Worm (Caenorhabditis elegans) whole organism, L3 larva: Measurements from ENCODE around the gene sru-4.

Experiments
- ama-1 ChIP-seq: fragments of 150-350 bp; optimal IDR thresholded peaks from 2 replicates; lab custom pipeline; 2018
- ceh-28 ChIP-seq: fragments of 150-350 bp; optimal IDR thresholded peaks from 2 replicates; lab custom pipeline; 2014; ENCODE audit warnings: missing biosample characterization, missing genetic modification reagents, missing genetic modification characterization
- ceh-9 ChIP-seq: sonication (generic microtip); optimal IDR thresholded peaks from 2 replicates; lab custom pipeline; 2018; ENCODE audit warnings: missing biosample characterization, missing genetic modification characterization
- egl-27 ChIP-seq: sonication (generic microtip); optimal IDR thresholded peaks from 4 replicates; lab custom pipeline; 2017; ENCODE audit warnings: missing biosample characterization, missing genetic modification reagents, missing genetic modification characterization
- egl-5 ChIP-seq: fragments of 150-350 bp; optimal IDR thresholded peaks from 2 replicates; lab custom pipeline; 2017; ENCODE audit warnings: missing biosample characterization, missing genetic modification reagents, missing genetic modification characterization, inconsistent platforms
- elt-2 ChIP-seq: sonication (generic microtip); optimal IDR thresholded peaks from 2 replicates; lab custom pipeline; 2016; ENCODE audit warnings: missing genetic modification reagents, mild to moderate bottlenecking, missing genetic modification characterization, missing compliant biosample characterization
- eor-1 ChIP-seq, 2 experiments: fragments of 150-350 bp; optimal IDR thresholded peaks; 2 replicates each; lab custom pipeline; 2014 to 2018; ENCODE audit warnings: missing biosample characterization in 2 of 2, missing genetic modification characterization in 2 of 2
- fos-1 ChIP-seq: fragments of 150-350 bp; optimal IDR thresholded peaks from 2 replicates; lab custom pipeline; 2014; ENCODE audit warnings: missing biosample characterization, missing genetic modification characterization
- hmg-11 ChIP-seq: sonication (generic microtip); optimal IDR thresholded peaks from 2 replicates; lab custom pipeline; 2016; ENCODE audit warnings: missing genetic modification characterization, missing compliant biosample characterization
- jun-1 ChIP-seq: fragments of 150-350 bp; optimal IDR thresholded peaks from 2 replicates; lab custom pipeline; 2014; ENCODE audit warnings: missing biosample characterization, missing genetic modification reagents, missing genetic modification characterization
- lin-15B ChIP-seq: fragments of 150-350 bp; optimal IDR thresholded peaks from 2 replicates; lab custom pipeline; 2014; ENCODE audit warnings: missing biosample characterization, missing genetic modification characterization
- lin-39 ChIP-seq: fragments of 150-350 bp; optimal IDR thresholded peaks from 2 replicates; lab custom pipeline; 2018; ENCODE audit warnings: missing biosample characterization, missing genetic modification reagents, missing genetic modification characterization
- lsy-12 ChIP-seq: sonication (generic microtip); optimal IDR thresholded peaks from 2 replicates; lab custom pipeline; 2016; ENCODE audit warnings: mild to moderate bottlenecking, missing genetic modification characterization, missing compliant biosample characterization
- mdl-1 ChIP-seq: fragments of 150-350 bp; optimal IDR thresholded peaks from 2 replicates; lab custom pipeline; 2014; ENCODE audit warnings: missing biosample characterization, missing genetic modification characterization
- nfya-1 ChIP-seq: sonication (generic microtip); optimal IDR thresholded peaks from 2 replicates; lab custom pipeline; 2017; ENCODE audit warnings: missing genetic modification characterization, mild to moderate bottlenecking, missing compliant biosample characterization, antibody characterized with exemption, moderate library complexity; ENCODE audit not compliant: insufficient read depth
- nhr-11 ChIP-seq: fragments of 150-350 bp; optimal IDR thresholded peaks from 2 replicates; lab custom pipeline; 2014; ENCODE audit warnings: missing biosample characterization, missing genetic modification characterization
- nhr-12 ChIP-seq: fragments of 150-350 bp; optimal IDR thresholded peaks from 2 replicates; lab custom pipeline; 2014; ENCODE audit warnings: missing biosample characterization, missing genetic modification characterization
- nhr-23 ChIP-seq: fragments of 150-350 bp; optimal IDR thresholded peaks from 2 replicates; lab custom pipeline; 2014; ENCODE audit warnings: missing biosample characterization, missing genetic modification reagents, missing genetic modification characterization
- nhr-25 ChIP-seq: sonication (generic microtip); optimal IDR thresholded peaks from 2 replicates; lab custom pipeline; 2017; ENCODE audit warnings: missing biosample characterization, missing genetic modification characterization
- nhr-43 ChIP-seq: sonication (generic microtip); optimal IDR thresholded peaks from 2 replicates; lab custom pipeline; 2016; ENCODE audit warnings: mild to moderate bottlenecking, missing genetic modification characterization, missing compliant biosample characterization; ENCODE audit not compliant: poor library complexity, severe bottlenecking
- nhr-67 ChIP-seq: fragments of 150-350 bp; optimal IDR thresholded peaks from 2 replicates; lab custom pipeline; 2014; ENCODE audit warnings: missing biosample characterization, missing genetic modification characterization
- nhr-76 ChIP-seq: fragments of 150-350 bp; sonication (generic microtip); optimal IDR thresholded peaks from 5 replicates; lab custom pipeline; 2014; ENCODE audit warnings: missing biosample characterization, missing genetic modification characterization
- pha-4 ChIP-seq: fragments of 150-350 bp; optimal IDR thresholded peaks from 2 replicates; lab custom pipeline; 2014; ENCODE audit warnings: missing biosample characterization, missing genetic modification reagents, missing genetic modification characterization
- pqm-1 ChIP-seq: fragments of 150-350 bp; optimal IDR thresholded peaks from 2 replicates; lab custom pipeline; 2017; ENCODE audit warnings: missing biosample characterization, missing genetic modification characterization, inconsistent platforms
- sea-2 ChIP-seq: fragments of 150-350 bp; sonication (generic microtip); optimal IDR thresholded peaks from 4 replicates; lab custom pipeline; 2014; ENCODE audit warnings: missing biosample characterization, missing genetic modification reagents, missing genetic modification characterization
- skn-1 ChIP-seq: fragments of 150-350 bp; optimal IDR thresholded peaks from 2 replicates; lab custom pipeline; 2014; ENCODE audit warnings: missing biosample characterization, missing genetic modification characterization
- snpc-4 ChIP-seq: fragments of 150-350 bp; optimal IDR thresholded peaks from 2 replicates; lab custom pipeline; 2014; ENCODE audit warnings: missing biosample characterization, missing genetic modification characterization
- tbx-2 ChIP-seq: sonication (generic microtip); optimal IDR thresholded peaks from 2 replicates; lab custom pipeline; 2016; ENCODE audit warnings: mild to moderate bottlenecking, missing genetic modification characterization, missing compliant biosample characterization
- unc-39 ChIP-seq: sonication (generic microtip); optimal IDR thresholded peaks from 4 replicates; lab custom pipeline; 2017; ENCODE audit warnings: missing biosample characterization, missing genetic modification characterization
- unc-62 ChIP-seq: fragments of 150-350 bp; sonication (generic microtip); optimal IDR thresholded peaks from 4 replicates; lab custom pipeline; 2014; ENCODE audit warnings: missing biosample characterization, missing genetic modification reagents, missing genetic modification characterization
- zag-1 ChIP-seq: fragments of 150-350 bp; optimal IDR thresholded peaks from 2 replicates; lab custom pipeline; 2014; ENCODE audit warnings: missing biosample characterization, missing genetic modification characterization
- ztf-4 ChIP-seq: fragments of 150-350 bp; optimal IDR thresholded peaks from 2 replicates; lab custom pipeline; 2014; ENCODE audit warnings: missing biosample characterization, missing genetic modification characterization

The sru-4 gene

DNA sequence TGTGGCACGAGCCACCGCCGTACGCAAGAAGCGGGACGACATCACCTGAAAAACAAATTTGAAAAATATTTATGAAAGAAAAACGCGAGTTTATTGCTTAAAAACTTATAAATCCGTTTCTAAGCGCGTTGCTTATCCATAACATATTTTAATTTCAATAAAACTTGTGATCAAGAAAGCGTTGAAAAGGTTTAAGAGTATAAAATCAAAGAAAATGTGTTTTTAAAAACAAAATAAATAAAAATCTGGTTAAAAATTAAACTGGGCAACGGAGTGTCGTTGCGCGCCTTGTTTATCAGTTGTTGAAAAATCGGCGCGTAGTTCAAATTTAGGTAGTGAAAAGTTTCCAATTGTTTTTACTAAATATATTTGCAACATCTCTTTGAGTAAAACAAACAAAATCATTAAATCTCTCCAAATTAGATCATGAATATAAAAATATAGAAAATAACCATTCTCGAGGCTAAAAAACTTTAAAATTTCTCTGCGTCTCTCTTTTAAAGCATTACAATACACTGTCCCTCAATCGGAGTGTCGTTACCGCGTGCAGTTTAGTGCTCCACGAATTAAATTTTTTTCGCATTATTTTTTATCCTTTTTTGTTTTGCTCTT is 26.8 kb downstream of the sru-4 start, which contains the start of gene ndua-5:
Gene ndua-5 (minus strand): TSS at position 51 of the 612 bp plus-strand sequence.
- TF ChIP-seq lin-15B (tag; lab: Kevin White, UChicago), result peak; percentile 59
- TF ChIP-seq lin-39 (tag; lab: Kevin White, UChicago), result no peak
- TF ChIP-seq sea-2 (GFP tag; lab: Kevin White, UChicago), result no peak
- TF ChIP-seq hmg-11 (tag; lab: Kevin White, UChicago), result peak; percentile 32
- no peak for TF ChIP-seq unc-39
- no peak for TF ChIP-seq nhr-11 (tag; lab: Kevin White, UChicago)
- peak; percentile 12 for TF ChIP-seq nhr-23 (tag; lab: Kevin White, UChicago)
- peak; percentile 7 for TF ChIP-seq snpc-4
- peak; percentile 55 for TF ChIP-seq nfya-1 (tag; lab: Kevin White, UChicago)
- TF ChIP-seq ceh-28, result no peak
- TF ChIP-seq pha-4 (tag; lab: Kevin White, UChicago), result peak; percentile 64
- TF ChIP-seq egl-5 (tag; lab: Kevin White, UChicago), result peak; percentile 23

DNA sequence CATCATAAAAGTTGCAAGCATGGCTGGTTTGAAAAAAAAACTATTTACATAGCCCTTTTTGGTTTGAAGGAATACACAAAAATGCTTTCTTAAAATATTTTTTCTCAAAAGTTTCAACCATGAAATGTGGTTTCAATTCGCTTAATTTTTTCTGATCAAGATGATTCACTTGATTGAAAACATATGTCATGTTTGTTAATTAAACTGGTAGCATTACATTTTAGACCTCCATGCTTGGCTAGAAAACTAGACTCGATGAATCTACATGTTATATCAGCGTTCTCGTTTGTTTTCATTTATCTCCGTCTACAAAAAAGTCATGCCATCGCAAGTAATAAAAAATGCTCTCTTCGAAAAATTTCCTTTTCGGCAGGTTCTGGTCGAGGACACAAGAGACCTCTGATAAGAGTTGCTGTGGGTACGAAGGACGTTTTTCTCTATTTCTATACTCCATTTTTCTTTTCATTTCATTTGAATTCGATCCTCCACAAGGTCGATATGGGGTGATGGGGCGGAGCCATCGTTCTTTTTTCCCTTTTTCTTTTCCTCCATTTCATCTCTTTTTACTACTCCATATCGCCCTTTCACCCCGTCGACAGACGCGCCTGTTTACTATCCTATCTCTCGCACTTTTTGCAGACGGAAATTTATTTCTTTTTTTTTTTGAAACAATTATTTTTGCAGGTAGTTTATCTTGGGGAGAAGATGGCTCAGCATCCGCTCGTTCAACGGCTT is 27.7 kb downstream of the sru-4 start, which contains the start of gene elo-1:
Gene elo-1 (plus strand): TSS at position 685 of the 735 bp plus-strand sequence.
- no peak for TF ChIP-seq skn-1 (tag; lab: Kevin White, UChicago)
- peak; percentile 19 for TF ChIP-seq fos-1
- TF ChIP-seq jun-1, result peak; percentile 53
- TF ChIP-seq egl-27, result peak; percentile 30
- peak; percentile 95 for TF ChIP-seq elt-2 (tag; lab: Kevin White, UChicago)
- TF ChIP-seq nfya-1 (tag; lab: Kevin White, UChicago), result peak; percentile 29
- TF ChIP-seq pqm-1 (tag; lab: Kevin White, UChicago), result peak; percentile 82
- no peak for TF ChIP-seq ceh-9 (tag; lab: Kevin White, UChicago)
- TF ChIP-seq pha-4 (tag; lab: Kevin White, UChicago), result peak; percentile 27
- no peak for TF ChIP-seq nhr-76

DNA sequence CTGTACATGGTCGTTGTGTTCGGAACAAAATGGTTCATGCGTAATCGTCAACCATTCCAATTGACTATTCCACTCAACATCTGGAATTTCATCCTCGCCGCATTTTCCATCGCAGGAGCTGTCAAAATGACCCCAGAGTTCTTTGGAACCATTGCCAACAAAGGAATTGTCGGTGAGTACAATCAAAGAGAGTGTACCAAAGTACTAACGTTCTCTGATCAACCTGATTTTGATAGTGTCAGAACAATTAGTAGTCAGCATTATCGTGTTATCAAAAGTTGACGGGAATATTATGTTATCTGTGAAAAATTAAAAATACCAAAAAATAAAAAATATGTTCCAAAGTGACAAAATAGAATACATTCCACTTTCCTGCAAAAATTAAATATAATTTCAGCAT is 28.8 kb downstream of the sru-4 start:
- TF ChIP-seq zag-1 (tag; lab: Kevin White, UChicago), result no peak
- TF ChIP-seq elt-2 (tag; lab: Kevin White, UChicago), result peak; percentile 85
- TF ChIP-seq pha-4 (tag; lab: Kevin White, UChicago), result peak; percentile 48
- TF ChIP-seq skn-1 (tag; lab: Kevin White, UChicago), result peak; percentile 7
- no peak for TF ChIP-seq fos-1
- peak; percentile 88 for TF ChIP-seq pqm-1 (tag; lab: Kevin White, UChicago)
- no peak for TF ChIP-seq unc-62 (GFP tag; lab: Kevin White, UChicago)

DNA sequence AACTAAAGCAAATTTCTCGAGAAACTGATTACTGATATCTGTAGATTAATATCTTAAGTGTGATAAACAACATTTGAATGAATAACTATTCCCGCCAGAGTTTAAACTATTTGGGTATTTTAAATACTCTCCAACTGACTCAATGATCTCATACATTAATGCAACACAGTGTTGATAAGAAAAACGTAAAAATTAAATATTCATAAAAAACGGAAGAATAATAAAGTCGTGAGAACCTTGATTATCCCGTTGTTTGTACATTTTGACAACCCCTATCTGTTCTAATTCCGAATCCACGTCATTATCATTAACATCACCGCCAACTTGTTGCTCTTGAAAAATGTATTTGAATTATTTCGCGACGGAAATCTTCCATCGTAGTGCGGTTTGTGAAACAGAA is 31.5 kb downstream of the sru-4 start, which contains the start of gene elo-7:
Gene elo-7 (plus strand): TSS at position 301 of the 400 bp plus-strand sequence.
- no peak for TF ChIP-seq ztf-4
- TF ChIP-seq nhr-76, result no peak
- no peak for TF ChIP-seq nhr-67 (tag; lab: Kevin White, UChicago)
- TF ChIP-seq tbx-2 (tag; lab: Kevin White, UChicago), result no peak
- no peak for TF ChIP-seq pha-4 (tag; lab: Kevin White, UChicago)
- TF ChIP-seq mdl-1, result no peak
- TF ChIP-seq nhr-25, result no peak
- TF ChIP-seq zag-1 (tag; lab: Kevin White, UChicago), result no peak
- TF ChIP-seq, all 47 proteins: peak for 0

DNA sequence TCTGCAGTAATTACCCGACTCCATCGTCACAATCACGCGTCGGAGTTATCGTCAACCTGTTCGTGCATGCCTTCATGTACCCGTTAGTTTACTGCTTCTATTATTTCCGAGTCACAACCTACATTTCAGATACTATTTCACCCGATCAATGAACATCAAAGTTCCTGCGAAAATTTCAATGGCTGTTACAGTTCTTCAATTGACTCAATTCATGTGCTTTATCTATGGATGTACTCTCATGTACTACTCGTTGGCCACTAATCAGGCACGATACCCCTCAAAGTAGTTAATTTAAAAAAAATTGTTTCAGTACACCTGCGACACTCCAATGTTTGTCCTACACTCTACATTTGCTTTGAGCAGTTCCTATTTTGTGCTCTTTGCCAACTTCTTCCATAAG is 32.6 kb downstream of the sru-4 start:
- TF ChIP-seq ama-1 (lab: Kevin White, UChicago) (peak; percentile 45), eor-1 (tag; optimal IDR thresholded peaks at IDR 0.05; lab: Kevin White, UChicago) (no peak), nhr-12 (tag; lab: Kevin White, UChicago) (no peak), sea-2 (GFP tag; lab: Kevin White, UChicago) (no peak), nhr-43 (peak; percentile 7), nhr-23 (tag; lab: Kevin White, UChicago) (peak; percentile 8), nhr-25 (peak; percentile 39), lsy-12 (tag; lab: Kevin White, UChicago) (peak; percentile 44)
- TF ChIP-seq, all 47 proteins: peak for 5
